Fruit fly (Drosophila melanogaster): ENCODE results near the gene CG34179.

Gene CG34179

DNA sequence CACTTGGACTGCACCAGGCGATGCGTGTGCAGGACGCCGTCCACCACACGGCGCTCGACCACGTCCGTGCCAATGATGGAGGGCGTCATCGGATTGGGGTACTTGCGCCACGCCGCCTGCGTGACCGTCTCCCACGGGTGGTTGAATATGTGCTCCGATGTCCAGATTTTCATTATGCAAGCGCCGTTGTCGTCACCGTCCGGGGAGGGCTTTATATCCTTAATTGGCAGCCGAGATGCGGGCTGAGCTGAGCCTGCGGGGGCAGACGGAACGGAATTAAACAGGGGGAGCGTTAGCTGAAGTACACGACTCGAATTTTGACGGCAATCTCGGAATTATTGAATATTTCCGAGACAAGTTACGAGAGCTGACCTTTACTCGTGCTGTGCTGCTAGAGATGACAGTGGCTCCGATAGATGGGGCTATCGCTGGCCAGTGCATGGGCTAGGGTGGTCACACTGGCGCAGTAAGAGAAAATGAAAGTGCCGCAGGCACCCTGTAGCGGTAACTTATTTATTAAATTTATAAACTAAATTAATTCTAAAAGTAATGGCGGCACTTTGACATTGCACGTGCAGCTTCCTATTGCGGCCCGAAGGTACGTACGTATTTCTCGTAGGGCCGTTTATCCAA, 862 bp downstream of the CG34179 start, which contains the start of gene IPIP (continued):
- TF ChIP-seq CG34406 (GFP tag; optimal IDR thresholded peaks at IDR 0.05) (no peak), CG6808 (GFP tag; optimal IDR thresholded peaks at IDR 0.05) (no peak), svp (GFP tag) (peak; percentile 97), CG16779 (tag; optimal IDR thresholded peaks at IDR 0.05) (no peak), Ets96B (tag; optimal IDR thresholded peaks at IDR 0.05) (no peak), Sox102F (GFP tag; optimal IDR thresholded peaks at IDR 0.05) (peak; percentile 28), acj6 (GFP tag; optimal IDR thresholded peaks at IDR 0.05) (no peak), salr (GFP tag; optimal IDR thresholded peaks at IDR 0.05) (peak in 1 of 2 experiments; percentile 8), ss (GFP tag; optimal IDR thresholded peaks at IDR 0.05) (peak in 1 of 2 experiments; percentile 15), Smox (GFP tag; optimal IDR thresholded peaks at IDR 0.05) (no peak), lz (GFP tag; optimal IDR thresholded peaks at IDR 0.05) (peak; percentile 18), CG11902 (GFP tag; optimal IDR thresholded peaks at IDR 0.05) (no peak), fd59A (GFP tag; optimal IDR thresholded peaks at IDR 0.05) (no peak), dsx (GFP tag; optimal IDR thresholded peaks at IDR 0.05; ENCODE audit: poor library complexity, severe bottlenecking) (no peak), CG10631 (GFP tag; optimal IDR thresholded peaks at IDR 0.05) (no peak), CG32006 (GFP tag; optimal IDR thresholded peaks at IDR 0.05) (peak; percentile 19), pdm3 (GFP tag; optimal IDR thresholded peaks at IDR 0.05) (no peak), Blimp-1 (GFP tag; optimal IDR thresholded peaks at IDR 0.05) (peak; percentile 51), CG31627 (GFP tag; optimal IDR thresholded peaks at IDR 0.05) (peak; percentile 32), CG6276 (GFP tag; optimal IDR thresholded peaks at IDR 0.05) (no peak), Sox15 (GFP tag; optimal IDR thresholded peaks at IDR 0.05) (no peak), esn (GFP tag; optimal IDR thresholded peaks at IDR 0.05) (peak; percentile 26)

DNA sequence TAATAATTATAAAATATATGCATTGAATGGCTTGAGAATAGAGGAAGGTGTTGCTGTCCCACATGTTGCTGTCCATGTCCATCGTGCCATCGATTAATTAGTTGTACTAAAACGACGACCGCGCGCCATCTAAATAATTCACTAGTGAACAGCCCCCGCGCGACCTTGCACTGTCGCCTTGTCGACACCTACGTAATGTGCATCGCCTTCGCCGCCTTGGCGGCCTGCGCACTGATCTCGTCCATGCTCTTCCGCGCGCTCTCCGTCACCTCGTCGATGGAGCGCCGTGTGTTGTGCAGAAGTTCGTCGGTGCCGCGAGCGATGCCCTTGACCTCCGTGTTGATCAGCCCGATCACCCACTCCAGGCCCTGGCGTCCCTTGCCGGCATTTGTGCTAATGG, 1.6 kb downstream of the CG34179 start:
- TF ChIP-seq achi (GFP tag; optimal IDR thresholded peaks at IDR 0.05) (no peak), cyc (GFP tag; optimal IDR thresholded peaks at IDR 0.05) (no peak), CG32006 (GFP tag; optimal IDR thresholded peaks at IDR 0.05) (no peak), CG6808 (GFP tag; optimal IDR thresholded peaks at IDR 0.05) (no peak), CG9139 (GFP tag; optimal IDR thresholded peaks at IDR 0.05) (no peak), CG11762 (GFP tag; optimal IDR thresholded peaks at IDR 0.05; ENCODE audit: insufficient read depth) (no peak), Eip93F (GFP tag; optimal IDR thresholded peaks at IDR 0.05) (no peak), CG8319 (GFP tag; optimal IDR thresholded peaks at IDR 0.05) (no peak), topi (GFP tag; optimal IDR thresholded peaks at IDR 0.05) (no peak), CG6792 (GFP tag; optimal IDR thresholded peaks at IDR 0.05) (no peak), OdsH (GFP tag; optimal IDR thresholded peaks at IDR 0.05) (no peak), Lpt (GFP tag; optimal IDR thresholded peaks at IDR 0.05) (no peak), Hr4 (GFP tag; optimal IDR thresholded peaks at IDR 0.05) (no peak), CG11294 (GFP tag; IDR thresholded peaks at IDR 0.05) (no peak), vri (GFP tag; optimal IDR thresholded peaks at IDR 0.05) (no peak), Sox15 (GFP tag; optimal IDR thresholded peaks at IDR 0.05) (no peak), dac (GFP tag; optimal IDR thresholded peaks at IDR 0.05) (no peak), lz (GFP tag; optimal IDR thresholded peaks at IDR 0.05) (no peak), CG8119 (GFP tag; IDR thresholded peaks at IDR 0.05) (no peak)

DNA sequence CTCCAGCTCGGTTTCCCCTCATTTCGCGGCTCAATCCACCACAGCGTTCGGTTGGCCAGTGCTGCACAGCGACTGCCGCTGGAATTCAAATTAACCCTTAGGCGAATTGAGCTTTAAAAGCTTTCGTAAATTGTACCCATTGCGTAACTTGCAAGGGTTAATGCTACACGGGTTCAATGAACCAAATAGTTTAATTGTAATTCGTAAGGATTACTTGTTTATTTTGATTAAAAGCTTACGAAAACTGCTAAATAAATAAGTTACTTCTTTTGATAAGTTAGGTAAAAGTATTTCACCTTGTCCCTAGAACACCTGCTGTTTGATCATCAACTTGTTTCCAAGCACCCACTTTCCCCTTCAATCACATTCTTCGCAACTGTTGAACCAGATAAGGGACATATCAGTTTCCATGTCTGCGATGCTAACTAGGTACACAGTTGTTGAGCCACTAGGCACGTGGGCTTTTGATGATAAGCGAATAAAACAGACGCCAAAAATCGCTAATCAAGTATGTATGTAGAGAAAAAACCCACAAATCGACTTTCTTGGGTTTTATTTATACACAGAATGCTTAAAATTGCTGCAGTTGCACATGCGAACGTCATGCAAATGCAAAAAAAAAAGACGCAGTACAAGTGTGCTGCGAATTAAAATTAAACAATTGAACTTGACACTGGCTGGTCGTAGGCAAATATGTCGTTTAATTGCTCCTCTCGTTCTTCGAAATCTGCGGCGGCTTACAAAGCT, 2.4 kb downstream of the CG34179 start, which contains the start of gene Pfas:
Pfas (minus strand) TSS at position 79 of the 747 bp plus-strand sequence.
- no peak for TF ChIP-seq Ets21C (GFP tag; optimal IDR thresholded peaks at IDR 0.05)
- TF ChIP-seq vri (GFP tag; optimal IDR thresholded peaks at IDR 0.05), result peak; percentile 98
- peak; percentile 32 for TF ChIP-seq Blimp-1 (GFP tag; optimal IDR thresholded peaks at IDR 0.05)
- TF ChIP-seq Sox102F (GFP tag; optimal IDR thresholded peaks at IDR 0.05), result peak; percentile 71
- TF ChIP-seq CG1621 (tag; optimal IDR thresholded peaks at IDR 0.05), result peak; percentile 50
- no peak for TF ChIP-seq Met (GFP tag; optimal IDR thresholded peaks at IDR 0.05)
- no peak for TF ChIP-seq fd85E (GFP tag; optimal IDR thresholded peaks at IDR 0.05)
- peak; percentile 52; the same call in 2 of the 3 replicates for TF ChIP-seq CG6163 (GFP tag; IDR thresholded peaks at IDR 0.05)
- no peak for TF ChIP-seq CG16779 (tag; optimal IDR thresholded peaks at IDR 0.05)
- no peak for TF ChIP-seq Hr38 (GFP tag; optimal IDR thresholded peaks at IDR 0.05)
- TF ChIP-seq topi (GFP tag; optimal IDR thresholded peaks at IDR 0.05), result peak; percentile 67
- TF ChIP-seq CG7368 (GFP tag; optimal IDR thresholded peaks at IDR 0.05), result peak; percentile 37
- no peak for TF ChIP-seq CG9139 (GFP tag; optimal IDR thresholded peaks at IDR 0.05)
- TF ChIP-seq Gug (GFP tag; IDR thresholded peaks at IDR 0.05), result peak; percentile 40; the same call in 1 of the 2 replicates
- TF ChIP-seq pdm3 (GFP tag; optimal IDR thresholded peaks at IDR 0.05), result no peak
- no peak for TF ChIP-seq CG6276 (GFP tag; optimal IDR thresholded peaks at IDR 0.05)
- no peak for TF ChIP-seq CG8119 (GFP tag; IDR thresholded peaks at IDR 0.05)
- no peak for TF ChIP-seq Eip93F (GFP tag; optimal IDR thresholded peaks at IDR 0.05)
- peak; percentile 57 for TF ChIP-seq Hr39 (GFP tag; optimal IDR thresholded peaks at IDR 0.05)
- TF ChIP-seq CG34406 (GFP tag; optimal IDR thresholded peaks at IDR 0.05), result peak; percentile 25
